Fruit fly (Drosophila melanogaster) whole organism, embryonic: ENCODE results near the gene cindr.

Experiments used
- Blimp-1 ChIP-seq: fragments of 200-800 bp; sonication (Bioruptor generic); optimal IDR thresholded peaks from 3 replicates; lab custom pipeline; 2018; ENCODE audit warnings: missing biosample characterization, missing genetic modification characterization, mild to moderate bottlenecking, moderate library complexity, missing genetic modification reagents
- CG10366 ChIP-seq: fragments of 200-800 bp; sonication (Bioruptor generic); IDR thresholded peaks from 2 replicates; pipeline ENCODE4 v1.3.6; 2022; ENCODE audit warnings: missing biosample characterization, missing genetic modification characterization
- CG10959 ChIP-seq: fragments of 200-800 bp; sonication (Bioruptor generic); IDR thresholded peaks from 2 replicates; pipeline ENCODE4 v1.3.6; 2022; ENCODE audit warnings: missing biosample characterization, missing genetic modification characterization
- CG11085 ChIP-seq: fragments of 200-800 bp; sonication (Bioruptor generic); IDR thresholded peaks from 2 replicates; pipeline ENCODE4 v1.3.6; 2022; ENCODE audit warnings: missing biosample characterization, missing genetic modification characterization
- CG11696 ChIP-seq: fragments of 200-800 bp; sonication (Bioruptor generic); IDR thresholded peaks from 2 replicates; pipeline ENCODE4 v1.3.6; 2022; ENCODE audit warnings: missing biosample characterization, missing genetic modification characterization
- CG1233 ChIP-seq: fragments of 200-800 bp; sonication (Bioruptor generic); optimal IDR thresholded peaks from 4 replicates; lab custom pipeline; 2018; ENCODE audit warnings: missing biosample characterization, mild to moderate bottlenecking, missing genetic modification characterization
- CG12391 ChIP-seq: fragments of 200-800 bp; sonication (Bioruptor generic); optimal IDR thresholded peaks from 3 replicates; lab custom pipeline; 2018; ENCODE audit warnings: missing biosample characterization, mild to moderate bottlenecking, missing genetic modification characterization, moderate library complexity
- CG13287 ChIP-seq: fragments of 200-800 bp; sonication (Bioruptor generic); IDR thresholded peaks from 2 replicates; pipeline ENCODE4 v1.3.6; 2022; ENCODE audit warnings: missing biosample characterization, missing genetic modification characterization; ENCODE audit not compliant: partially characterized antibody
- CG15479 ChIP-seq: fragments of 200-800 bp; sonication (Bioruptor generic); optimal IDR thresholded peaks from 3 replicates; lab custom pipeline; 2019; ENCODE audit warnings: missing biosample characterization, mild to moderate bottlenecking, missing genetic modification characterization, moderate library complexity
- CG17802 ChIP-seq: fragments of 200-800 bp; sonication (Bioruptor generic); optimal IDR thresholded peaks from 2 replicates; lab custom pipeline; 2018; ENCODE audit warnings: missing biosample characterization, mild to moderate bottlenecking, missing genetic modification characterization, moderate library complexity
- CG1792 ChIP-seq: fragments of 200-800 bp; sonication (Bioruptor generic); optimal IDR thresholded peaks from 2 replicates; lab custom pipeline; 2016; ENCODE audit warnings: missing biosample characterization, missing genetic modification characterization
- CG18476 ChIP-seq: fragments of 200-800 bp; sonication (Bioruptor generic); optimal IDR thresholded peaks from 2 replicates; lab custom pipeline; 2016; ENCODE audit warnings: missing biosample characterization, mild to moderate bottlenecking, missing genetic modification characterization
- CG2202 ChIP-seq: fragments of 200-800 bp; sonication (Bioruptor generic); optimal IDR thresholded peaks from 2 replicates; lab custom pipeline; 2018; ENCODE audit warnings: missing biosample characterization, mild to moderate bottlenecking, missing genetic modification characterization
- CG31388 ChIP-seq: fragments of 200-800 bp; sonication (Bioruptor generic); optimal IDR thresholded peaks from 2 replicates; lab custom pipeline; 2016; ENCODE audit warnings: missing biosample characterization, missing genetic modification characterization
- CG32772 ChIP-seq: fragments of 200-800 bp; sonication (Bioruptor generic); IDR thresholded peaks from 2 replicates; pipeline ENCODE4 v1.3.6; 2022; ENCODE audit warnings: missing biosample characterization, missing genetic modification characterization
- CG34224 ChIP-seq: fragments of 200-800 bp; sonication (Bioruptor generic); IDR thresholded peaks from 3 replicates; pipeline ENCODE4 v1.3.6; 2022; ENCODE audit warnings: missing biosample characterization, missing genetic modification characterization; ENCODE audit not compliant: partially characterized antibody
- CG4282 ChIP-seq: fragments of 200-800 bp; sonication (Bioruptor generic); optimal IDR thresholded peaks from 2 replicates; lab custom pipeline; 2016; ENCODE audit warnings: missing biosample characterization, missing genetic modification characterization
- CG4820 ChIP-seq: fragments of 200-800 bp; sonication (Bioruptor generic); optimal IDR thresholded peaks from 3 replicates; lab custom pipeline; 2016; ENCODE audit warnings: missing biosample characterization, missing genetic modification characterization
- CG7839 ChIP-seq: fragments of 200-800 bp; sonication (Bioruptor generic); optimal IDR thresholded peaks from 3 replicates; lab custom pipeline; 2018; ENCODE audit warnings: missing biosample characterization, mild to moderate bottlenecking, missing genetic modification characterization, moderate library complexity
- CG9215 ChIP-seq: fragments of 200-800 bp; sonication (Bioruptor generic); IDR thresholded peaks from 2 replicates; pipeline ENCODE4 v1.3.6; 2022; ENCODE audit warnings: missing biosample characterization, missing genetic modification characterization
- Dip2 ChIP-seq: fragments of 200-800 bp; sonication (Bioruptor generic); IDR thresholded peaks from 2 replicates; pipeline ENCODE4 v1.3.6; 2022; ENCODE audit warnings: missing biosample characterization, missing genetic modification characterization
- Dll ChIP-seq: fragments of 200-800 bp; sonication (Bioruptor generic); IDR thresholded peaks from 4 replicates; pipeline ENCODE4 v1.3.6; 2022; ENCODE audit warnings: missing biosample characterization, missing genetic modification characterization; ENCODE audit not compliant: partially characterized antibody
- E2f1 ChIP-seq: fragments of 200-800 bp; sonication (Bioruptor generic); IDR thresholded peaks from 2 replicates; pipeline ENCODE4 v1.3.6; 2022; ENCODE audit warnings: missing biosample characterization, missing genetic modification characterization
- E2f2 ChIP-seq: fragments of 200-800 bp; sonication (Bioruptor generic); IDR thresholded peaks from 2 replicates; pipeline ENCODE4 v1.3.6; 2022; ENCODE audit warnings: missing biosample characterization, missing genetic modification characterization
- ERR ChIP-seq: fragments of 200-800 bp; sonication (Bioruptor generic); optimal IDR thresholded peaks from 2 replicates; lab custom pipeline; 2016; ENCODE audit warnings: missing biosample characterization, missing genetic modification characterization
- Gsc ChIP-seq: fragments of 200-800 bp; sonication (Bioruptor generic); IDR thresholded peaks from 2 replicates; pipeline ENCODE4 v1.3.6; 2022; ENCODE audit warnings: missing biosample characterization, missing genetic modification characterization
- Hr39 ChIP-seq: fragments of >200 bp; optimal IDR thresholded peaks from 2 replicates; lab custom pipeline; 2017
- Mrtf ChIP-seq: fragments of 200-800 bp; sonication (Bioruptor generic); IDR thresholded peaks from 3 replicates; pipeline ENCODE4 v1.3.6; 2022; ENCODE audit warnings: missing biosample characterization, missing genetic modification characterization
- Myb ChIP-seq: fragments of 200-800 bp; sonication (Bioruptor generic); optimal IDR thresholded peaks from 2 replicates; lab custom pipeline; 2016; ENCODE audit warnings: missing biosample characterization, missing genetic modification characterization
- NK7.1 ChIP-seq: fragments of 200-800 bp; sonication (Bioruptor generic); optimal IDR thresholded peaks from 3 replicates; lab custom pipeline; 2016; ENCODE audit warnings: missing biosample characterization, missing genetic modification characterization
- Nf-YB ChIP-seq: fragments of 200-800 bp; sonication (Bioruptor generic); optimal IDR thresholded peaks from 3 replicates; lab custom pipeline; 2019; ENCODE audit warnings: missing biosample characterization, mild to moderate bottlenecking, missing genetic modification characterization, moderate library complexity
- Oaz ChIP-seq: fragments of 200-800 bp; sonication (Bioruptor generic); IDR thresholded peaks from 2 replicates; pipeline ENCODE4 v1.3.6; 2022; ENCODE audit warnings: missing biosample characterization, missing genetic modification characterization
- Spps ChIP-seq: fragments of 200-800 bp; sonication (Bioruptor generic); optimal IDR thresholded peaks from 2 replicates; lab custom pipeline; 2018; ENCODE audit warnings: missing biosample characterization, mild to moderate bottlenecking, missing genetic modification characterization
- Usf ChIP-seq: fragments of 200-800 bp; sonication (Bioruptor generic); optimal IDR thresholded peaks from 2 replicates; lab custom pipeline; 2017; ENCODE audit warnings: missing genotype, missing biosample characterization, missing genetic modification characterization
- Vsx1 ChIP-seq: fragments of 200-800 bp; sonication (Bioruptor generic); optimal IDR thresholded peaks from 2 replicates; lab custom pipeline; 2017; ENCODE audit warnings: missing biosample characterization, mild to moderate bottlenecking, missing genetic modification characterization, missing genetic modification reagents
- ac ChIP-seq: fragments of 200-800 bp; sonication (Bioruptor generic); optimal IDR thresholded peaks from 3 replicates; lab custom pipeline; 2017; ENCODE audit warnings: missing biosample characterization, mild to moderate bottlenecking, missing genetic modification characterization
- ara ChIP-seq: fragments of 200-800 bp; sonication (Bioruptor generic); IDR thresholded peaks from 2 replicates; pipeline ENCODE4 v1.3.6; 2022; ENCODE audit warnings: missing biosample characterization, missing genetic modification characterization
- az2 ChIP-seq: fragments of 200-800 bp; sonication (Bioruptor generic); optimal IDR thresholded peaks from 3 replicates; lab custom pipeline; 2016; ENCODE audit warnings: missing biosample characterization, missing genetic modification characterization
- chm ChIP-seq: fragments of 200-800 bp; sonication (Bioruptor generic); IDR thresholded peaks from 2 replicates; pipeline ENCODE4 v1.3.6; 2022; ENCODE audit warnings: missing biosample characterization, missing genetic modification characterization
- ci ChIP-seq: fragments of 200-800 bp; sonication (Bioruptor generic); IDR thresholded peaks from 3 replicates; pipeline ENCODE4 v1.3.6; 2022; ENCODE audit warnings: missing biosample characterization, missing genetic modification characterization
- crc ChIP-seq: fragments of 200-800 bp; sonication (Bioruptor generic); optimal IDR thresholded peaks from 2 replicates; lab custom pipeline; 2016; ENCODE audit warnings: missing biosample characterization, missing genetic modification characterization
- crp ChIP-seq, 2 experiments: fragments of 200-800 bp; sonication (Bioruptor generic); optimal IDR thresholded peaks; 2 replicates in 1 of 2; 3 replicates in 1 of 2; lab custom pipeline; 2017; ENCODE audit warnings: missing biosample characterization in 2 of 2, missing genetic modification characterization in 2 of 2, mild to moderate bottlenecking in 1 of 2, moderate library complexity in 1 of 2
- esg ChIP-seq: fragments of 200-800 bp; sonication (Bioruptor generic); conservative IDR thresholded peaks from 2 replicates; pipeline ENCODE4 v1.3.6; 2022; ENCODE audit warnings: missing biosample characterization, missing genetic modification characterization
- fd3F ChIP-seq: fragments of 200-800 bp; sonication (Bioruptor generic); optimal IDR thresholded peaks from 2 replicates; lab custom pipeline; 2018; ENCODE audit warnings: missing biosample characterization, mild to moderate bottlenecking, missing genetic modification characterization, moderate library complexity
- grau ChIP-seq: fragments of 200-800 bp; optimal IDR thresholded peaks from 3 replicates; lab custom pipeline; 2019; ENCODE audit warnings: missing biosample characterization, mild to moderate bottlenecking, missing genetic modification characterization, moderate library complexity
- gsb ChIP-seq: fragments of 200-800 bp; sonication (Bioruptor generic); IDR thresholded peaks from 2 replicates; pipeline ENCODE4 v1.3.6; 2022; ENCODE audit warnings: missing biosample characterization, missing genetic modification characterization
- psq ChIP-seq: fragments of 200-800 bp; sonication (Bioruptor generic); optimal IDR thresholded peaks from 2 replicates; lab custom pipeline; 2017; ENCODE audit warnings: missing biosample characterization, missing genetic modification characterization
- rib ChIP-seq: fragments of 200-800 bp; sonication (Bioruptor generic); IDR thresholded peaks from 2 replicates; pipeline ENCODE4 v1.3.6; 2022; ENCODE audit warnings: missing biosample characterization, missing genetic modification characterization
- sug ChIP-seq: fragments of 200-800 bp; optimal IDR thresholded peaks from 2 replicates; lab custom pipeline; 2019; ENCODE audit warnings: missing biosample characterization, mild to moderate bottlenecking, missing genetic modification characterization, moderate library complexity
- vnd ChIP-seq: fragments of 200-800 bp; sonication (Bioruptor generic); IDR thresholded peaks from 3 replicates; pipeline ENCODE4 v1.3.6; 2022; ENCODE audit warnings: missing biosample characterization, missing genetic modification characterization; ENCODE audit not compliant: partially characterized antibody
- wek ChIP-seq: fragments of 200-800 bp; sonication (Bioruptor generic); optimal IDR thresholded peaks from 3 replicates; lab custom pipeline; 2018; ENCODE audit warnings: missing biosample characterization, mild to moderate bottlenecking, missing genetic modification characterization, moderate library complexity

cindr gene

DNA sequence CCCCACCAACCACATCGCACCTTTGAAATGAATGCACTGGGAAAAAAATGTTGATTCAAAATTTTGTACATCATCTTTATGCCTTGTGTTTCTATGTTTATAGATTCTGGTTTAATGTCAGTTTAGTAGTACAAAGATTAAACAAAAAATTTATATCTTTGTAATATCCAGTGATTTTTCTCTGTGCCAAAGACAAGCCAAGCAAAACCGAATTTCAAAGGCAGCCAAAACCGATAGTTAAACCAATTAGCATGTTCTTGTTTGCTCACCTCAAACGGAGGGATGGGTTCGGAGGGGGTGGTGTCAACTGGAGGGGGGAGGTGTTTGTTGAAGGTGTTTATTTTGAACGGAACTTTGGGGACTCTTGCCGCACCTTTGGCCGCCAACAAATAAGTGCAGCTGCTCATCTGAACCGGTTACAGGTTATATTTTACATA, 5.5 kb downstream of the cindr start (continued):
- TF ChIP-seq Blimp-1 (GFP tag; lab: Kevin White, UChicago), result peak; percentile 93
- TF ChIP-seq CG10366 (GFP tag; lab: Robert Waterston, UW), result peak; percentile 74
- TF ChIP-seq CG17802 (tag; lab: Kevin White, UChicago), result peak; percentile 67
- peak; percentile 52 for TF ChIP-seq sug
- no peak for TF ChIP-seq CG34224 (GFP tag; lab: Robert Waterston, UW)
- peak; percentile 84 for TF ChIP-seq CG1233 (GFP tag; lab: Kevin White, UChicago)
- TF ChIP-seq E2f2 (GFP tag; lab: Robert Waterston, UW), result peak; percentile 62
- TF ChIP-seq Nf-YB, result peak; percentile 66
- TF ChIP-seq CG9215, result peak; percentile 71
- peak; percentile 81 for TF ChIP-seq Spps (tag; lab: Kevin White, UChicago)
- peak; percentile 61 for TF ChIP-seq CG4282
- peak; percentile 74 for TF ChIP-seq gsb
- TF ChIP-seq CG10959, result peak; percentile 65
- no peak for TF ChIP-seq vnd (GFP tag; lab: Robert Waterston, UW)
- TF ChIP-seq Oaz, result peak; percentile 77
- peak; percentile 20 for TF ChIP-seq ac (GFP tag; lab: Kevin White, UChicago)
- peak; percentile 67 for TF ChIP-seq psq (GFP tag; lab: Kevin White, UChicago)
- peak; percentile 77 for TF ChIP-seq CG11696 (GFP tag; lab: Robert Waterston, UW)
- peak; percentile 72; the same call in 1 of the 2 replicates for TF ChIP-seq chm (GFP tag; lab: Robert Waterston, UW)
- TF ChIP-seq ara (GFP tag; lab: Robert Waterston, UW), result peak; percentile 79; the same call in 1 of the 2 replicates
- peak; percentile 70 for TF ChIP-seq CG18476 (GFP tag; lab: Kevin White, UChicago)
- no peak for TF ChIP-seq Gsc (GFP tag; lab: Robert Waterston, UW)
- TF ChIP-seq grau (tag; lab: Kevin White, UChicago), result peak; percentile 83
- no peak for TF ChIP-seq Dll (GFP tag; lab: Robert Waterston, UW)
- peak; percentile 80 for TF ChIP-seq esg
- peak; percentile 66 for TF ChIP-seq ERR (GFP tag; lab: Kevin White, UChicago)
- TF ChIP-seq crp (GFP tag; optimal IDR thresholded peaks at IDR 0.05; lab: Kevin White, UChicago), result peak in 1 of 2 experiments; percentile 18
- peak; percentile 74 for TF ChIP-seq fd3F (GFP tag; lab: Kevin White, UChicago)
- peak; percentile 88 for TF ChIP-seq CG12391
- peak; percentile 72 for TF ChIP-seq CG2202 (tag; lab: Kevin White, UChicago)
- TF ChIP-seq Mrtf (GFP tag; lab: Robert Waterston, UW), result peak; percentile 80
- TF ChIP-seq CG31388 (GFP tag; lab: Kevin White, UChicago), result peak; percentile 62
- peak; percentile 85 for TF ChIP-seq Vsx1 (GFP tag; lab: Kevin White, UChicago)
- TF ChIP-seq crc (GFP tag; lab: Kevin White, UChicago), result peak; percentile 60
- TF ChIP-seq Myb (GFP tag; lab: Kevin White, UChicago), result peak; percentile 59
- no peak; the same call in 1 of the 2 replicates for TF ChIP-seq CG11085 (GFP tag; lab: Robert Waterston, UW)
- peak; percentile 22 for TF ChIP-seq wek
- no peak for TF ChIP-seq Usf (GFP tag; lab: Kevin White, UChicago)
- peak; percentile 87 for TF ChIP-seq E2f1 (GFP tag; lab: Robert Waterston, UW)
- TF ChIP-seq CG1792 (GFP tag; lab: Kevin White, UChicago), result peak; percentile 79
- TF ChIP-seq CG15479, result no peak
- TF ChIP-seq az2, result peak; percentile 82
- TF ChIP-seq Dip2 (GFP tag; lab: Robert Waterston, UW), result no peak
- peak; percentile 91 for TF ChIP-seq CG7839 (tag; lab: Kevin White, UChicago)
- TF ChIP-seq ci, result peak; percentile 91
- no peak for TF ChIP-seq CG13287 (GFP tag; lab: Robert Waterston, UW)
- peak; percentile 87 for TF ChIP-seq CG4820 (GFP tag; lab: Kevin White, UChicago)
- peak; percentile 71 for TF ChIP-seq NK7.1 (GFP tag; lab: Kevin White, UChicago)
- TF ChIP-seq CG32772, result peak; percentile 87
- TF ChIP-seq rib, result peak; percentile 64; the same call in 1 of the 2 replicates
- no peak for TF ChIP-seq Hr39 (lab: Kevin White, UChicago)
